Fruit fly (Drosophila melanogaster) S2 (cell line): Measurements from ENCODE around the gene Spn.

Source experiments
- CG8478 ChIP-seq: fragments of >200 bp; optimal IDR thresholded peaks from 2 replicates; lab custom pipeline; 2018
- CTCF ChIP-seq, 2 experiments: fragments of >200 bp; optimal IDR thresholded peaks; 2 replicates each; lab custom pipeline; 2018

The Spn gene

dm6 chr3L:2554118-2554814 is at the start of gene Spn:
Gene Spn, minus strand, starts transcription at chr3L:2554292.
- TF ChIP-seq CTCF (optimal IDR thresholded peaks at IDR 0.05; lab: Kevin White, UChicago): peak; percentile 42 to 55
- TF ChIP-seq CG8478 (lab: Kevin White, UChicago): no peak

- TF ChIP-seq CG8478 (lab: Kevin White, UChicago): no peak
- TF ChIP-seq CTCF (optimal IDR thresholded peaks at IDR 0.05; lab: Kevin White, UChicago): no peak
These were observed 46.1 kb upstream of the Spn start, which contains the start of gene CG16986 for dm6 chr3L:2600144-2600543. Gene CG16986, plus strand, starts transcription at chr3L:2600331.

- no peak for TF ChIP-seq CTCF (optimal IDR thresholded peaks at IDR 0.05; lab: Kevin White, UChicago)
- no peak for TF ChIP-seq CG8478 (lab: Kevin White, UChicago)
These were observed 45.2 kb upstream of the Spn start, which contains the start of the genes CG16985 and CG12182 for dm6 chr3L:2599214-2599730. Gene CG16985, plus strand, starts transcription at chr3L:2599297. Gene CG12182, minus strand, starts transcription at chr3L:2599579.

- no peak for TF ChIP-seq CG8478 (lab: Kevin White, UChicago)
- no peak for TF ChIP-seq CTCF (optimal IDR thresholded peaks at IDR 0.05; lab: Kevin White, UChicago)
These were observed 41.4 kb upstream of the Spn start, which contains the start of gene CG16984 for dm6 chr3L:2595481-2595880. Gene CG16984, plus strand, starts transcription at chr3L:2595781.

dm6 chr3L:2590764-2591309 is 36.7 kb upstream of the Spn start:
- no peak for TF ChIP-seq CTCF (optimal IDR thresholded peaks at IDR 0.05; lab: Kevin White, UChicago)
- TF ChIP-seq CG8478 (lab: Kevin White, UChicago): no peak

- TF ChIP-seq CTCF (optimal IDR thresholded peaks at IDR 0.05; lab: Kevin White, UChicago) (no peak), CG8478 (lab: Kevin White, UChicago) (no peak)
These were observed 36.0 kb upstream of the Spn start for dm6 chr3L:2589911-2590763.

- TF ChIP-seq CTCF (optimal IDR thresholded peaks at IDR 0.05; lab: Kevin White, UChicago) (no peak), CG8478 (lab: Kevin White, UChicago) (no peak)
These were observed 35.2 kb upstream of the Spn start, which contains the start of gene dos for dm6 chr3L:2589167-2589910. Gene dos, plus strand, starts transcription at chr3L:2589414.

- TF ChIP-seq CTCF (optimal IDR thresholded peaks at IDR 0.05; lab: Kevin White, UChicago): no peak
- no peak for TF ChIP-seq CG8478 (lab: Kevin White, UChicago)
These were observed 34.2 kb upstream of the Spn start for dm6 chr3L:2588306-2588705.

- no peak for TF ChIP-seq CTCF (optimal IDR thresholded peaks at IDR 0.05; lab: Kevin White, UChicago)
- TF ChIP-seq CG8478 (lab: Kevin White, UChicago): no peak
These were observed 33.4 kb upstream of the Spn start for dm6 chr3L:2587562-2587918.

dm6 chr3L:2586804-2587561 is 32.9 kb upstream of the Spn start, which contains the start of gene RpL8:
Gene RpL8, plus strand, starts transcription at chr3L:2587456.
- no peak for TF ChIP-seq CTCF (optimal IDR thresholded peaks at IDR 0.05; lab: Kevin White, UChicago)
- no peak for TF ChIP-seq CG8478 (lab: Kevin White, UChicago)

dm6 chr3L:2585794-2586741 is 32.0 kb upstream of the Spn start, which contains the start of gene msn:
Gene msn, minus strand, starts transcription at chr3L:2586540.
- no peak for TF ChIP-seq CG8478 (lab: Kevin White, UChicago)
- TF ChIP-seq CTCF (optimal IDR thresholded peaks at IDR 0.05; lab: Kevin White, UChicago): peak in 1 of 2 experiments; percentile 18

dm6 chr3L:2584827-2585226 is 30.7 kb upstream of the Spn start:
- TF ChIP-seq CTCF (optimal IDR thresholded peaks at IDR 0.05; lab: Kevin White, UChicago): no peak
- no peak for TF ChIP-seq CG8478 (lab: Kevin White, UChicago)
